Fruit fly (Drosophila melanogaster) whole organism, embryonic: ENCODE measurements around the gene Atox1.

Source experiments
- B-H1 ChIP-seq: fragments of 200-800 bp; sonication (Bioruptor generic); IDR thresholded peaks from 3 replicates; pipeline ENCODE4 v1.3.6; 2022; ENCODE audit warnings: missing biosample characterization, missing genetic modification characterization
- B-H2 ChIP-seq: fragments of 200-800 bp; sonication (Bioruptor generic); optimal IDR thresholded peaks from 2 replicates; lab custom pipeline; 2018; ENCODE audit warnings: missing biosample characterization, mild to moderate bottlenecking, missing genetic modification characterization
- Bgb ChIP-seq: fragments of 200-800 bp; sonication (Bioruptor generic); IDR thresholded peaks from 2 replicates; pipeline ENCODE4 v1.3.6; 2022; ENCODE audit warnings: missing biosample characterization, missing genetic modification characterization; ENCODE audit not compliant: partially characterized antibody
- Bteb2 ChIP-seq: fragments of 200-800 bp; sonication (Bioruptor generic); optimal IDR thresholded peaks from 2 replicates; lab custom pipeline; 2016; ENCODE audit warnings: missing biosample characterization, missing genetic modification characterization
- CG12155 ChIP-seq: fragments of 200-800 bp; sonication (Bioruptor generic); optimal IDR thresholded peaks from 3 replicates; lab custom pipeline; 2016; ENCODE audit warnings: missing biosample characterization, missing genetic modification characterization
- CG14050 ChIP-seq: fragments of 200-800 bp; sonication (Bioruptor generic); IDR thresholded peaks from 3 replicates; pipeline ENCODE4 v1.3.6; 2022; ENCODE audit warnings: missing biosample characterization, missing genetic modification characterization
- CG15011 ChIP-seq: fragments of 200-800 bp; sonication (Bioruptor generic); optimal IDR thresholded peaks from 3 replicates; lab custom pipeline; 2018; ENCODE audit warnings: missing biosample characterization, mild to moderate bottlenecking, missing genetic modification characterization
- CG15073 ChIP-seq: fragments of 200-800 bp; sonication (Bioruptor generic); optimal IDR thresholded peaks from 2 replicates; lab custom pipeline; 2016; ENCODE audit warnings: missing biosample characterization, missing genetic modification characterization
- CG1529 ChIP-seq: fragments of 200-800 bp; sonication (Bioruptor generic); optimal IDR thresholded peaks from 3 replicates; lab custom pipeline; 2018; ENCODE audit warnings: missing biosample characterization, missing genetic modification characterization
- CG17186 ChIP-seq: fragments of 200-800 bp; sonication (Bioruptor generic); optimal IDR thresholded peaks from 3 replicates; lab custom pipeline; 2017; ENCODE audit warnings: missing biosample characterization, missing genetic modification reagents, missing genetic modification characterization
- CG2129 ChIP-seq: fragments of 200-800 bp; sonication (Bioruptor generic); IDR thresholded peaks from 2 replicates; pipeline ENCODE4 v1.3.6; 2022; ENCODE audit warnings: missing biosample characterization, missing genetic modification characterization; ENCODE audit not compliant: partially characterized antibody
- CG2889 ChIP-seq: fragments of 200-800 bp; sonication (Bioruptor generic); IDR thresholded peaks from 3 replicates; pipeline ENCODE4 v1.3.6; 2022; ENCODE audit warnings: missing biosample characterization, missing genetic modification characterization
- CG30403 ChIP-seq: fragments of 200-800 bp; sonication (Bioruptor generic); optimal IDR thresholded peaks from 3 replicates; lab custom pipeline; 2016; ENCODE audit warnings: missing biosample characterization, missing genetic modification characterization
- CG30431 ChIP-seq: fragments of 200-800 bp; sonication (Bioruptor generic); optimal IDR thresholded peaks from 2 replicates; lab custom pipeline; 2017; ENCODE audit warnings: missing biosample characterization, missing genetic modification characterization
- CG4617 ChIP-seq: fragments of 200-800 bp; sonication (Bioruptor generic); optimal IDR thresholded peaks from 3 replicates; lab custom pipeline; 2016; ENCODE audit warnings: missing biosample characterization, missing genetic modification characterization, borderline replicate concordance
- CG4730 ChIP-seq: fragments of 200-800 bp; sonication (Bioruptor generic); IDR thresholded peaks from 2 replicates; pipeline ENCODE4 v1.3.6; 2022; ENCODE audit warnings: missing biosample characterization, missing genetic modification characterization
- CG5180 ChIP-seq: fragments of 200-800 bp; sonication (Bioruptor generic); optimal IDR thresholded peaks from 3 replicates; lab custom pipeline; 2017; ENCODE audit warnings: missing biosample characterization, missing genetic modification characterization, mild to moderate bottlenecking, moderate library complexity, missing genetic modification reagents
- CG7745 ChIP-seq: fragments of 200-800 bp; sonication (Bioruptor generic); optimal IDR thresholded peaks from 2 replicates; lab custom pipeline; 2018; ENCODE audit warnings: missing biosample characterization, mild to moderate bottlenecking, missing genetic modification characterization, moderate library complexity
- CG8281 ChIP-seq: fragments of 200-800 bp; sonication (Bioruptor generic); optimal IDR thresholded peaks from 2 replicates; lab custom pipeline; 2018; ENCODE audit warnings: missing biosample characterization, mild to moderate bottlenecking, missing genetic modification characterization, moderate library complexity
- CG8924 ChIP-seq: fragments of 200-800 bp; optimal IDR thresholded peaks from 3 replicates; lab custom pipeline; 2019; ENCODE audit warnings: missing biosample characterization, mild to moderate bottlenecking, missing genetic modification characterization, moderate library complexity
- CG9437 ChIP-seq: fragments of 200-800 bp; sonication (Bioruptor generic); optimal IDR thresholded peaks from 2 replicates; lab custom pipeline; 2018; ENCODE audit warnings: missing biosample characterization, mild to moderate bottlenecking, missing genetic modification characterization
- CG9817 ChIP-seq: fragments of 200-800 bp; sonication (Bioruptor generic); optimal IDR thresholded peaks from 2 replicates; lab custom pipeline; 2018; ENCODE audit warnings: missing biosample characterization, mild to moderate bottlenecking, missing genetic modification characterization, moderate library complexity
- D ChIP-seq, 2 experiments: fragments of 200-800 bp in 1 of 2; fragments of >200 bp in 1 of 2; sonication (Bioruptor generic) in 1 of 2; optimal IDR thresholded peaks; 2 replicates in 1 of 2; 3 replicates in 1 of 2; lab custom pipeline; 2017; ENCODE audit warnings: mild to moderate bottlenecking in 1 of 2, missing biosample characterization in 1 of 2, missing genetic modification characterization in 1 of 2, missing genetic modification reagents in 1 of 2
- Ets65A ChIP-seq: fragments of 200-800 bp; sonication (Bioruptor generic); peaks from one replicate; lab custom pipeline; 2016; ENCODE audit warnings: missing biosample characterization, missing genetic modification characterization
- HLH54F ChIP-seq: fragments of 200-800 bp; sonication (Bioruptor generic); optimal IDR thresholded peaks from 3 replicates; lab custom pipeline; 2016; ENCODE audit warnings: missing biosample characterization, missing genetic modification characterization
- HmgZ ChIP-seq: fragments of 200-800 bp; sonication (Bioruptor generic); optimal IDR thresholded peaks from 2 replicates; lab custom pipeline; 2018; ENCODE audit warnings: missing biosample characterization, mild to moderate bottlenecking, missing genetic modification characterization
- Hr39 ChIP-seq: fragments of >200 bp; optimal IDR thresholded peaks from 2 replicates; lab custom pipeline; 2017
- Jarid2 ChIP-seq: fragments of 200-800 bp; sonication (Bioruptor generic); optimal IDR thresholded peaks from 3 replicates; lab custom pipeline; 2017; ENCODE audit warnings: mild to moderate bottlenecking, missing biosample characterization, missing genetic modification reagents, missing genetic modification characterization
- Oli ChIP-seq: fragments of 200-800 bp; sonication (Bioruptor generic); optimal IDR thresholded peaks from 2 replicates; lab custom pipeline; 2018; ENCODE audit warnings: missing biosample characterization, mild to moderate bottlenecking, missing genetic modification characterization, moderate library complexity
- Scr ChIP-seq: fragments of 200-800 bp; sonication (Bioruptor generic); IDR thresholded peaks from 2 replicates; pipeline ENCODE4 v1.3.6; 2022; ENCODE audit warnings: missing biosample characterization, missing genetic modification characterization; ENCODE audit not compliant: partially characterized antibody
- Sox100B ChIP-seq: fragments of 200-800 bp; sonication (Bioruptor generic); optimal IDR thresholded peaks from 3 replicates; lab custom pipeline; 2018; ENCODE audit warnings: missing biosample characterization, mild to moderate bottlenecking, missing genetic modification characterization
- Taf1 ChIP-seq: fragments of 200-800 bp; sonication (Bioruptor generic); IDR thresholded peaks from 2 replicates; pipeline ENCODE4 v1.3.6; 2022; ENCODE audit warnings: missing biosample characterization, missing genetic modification characterization
- ab ChIP-seq: fragments of 200-800 bp; sonication (Bioruptor generic); optimal IDR thresholded peaks from 2 replicates; lab custom pipeline; 2016; ENCODE audit warnings: missing biosample characterization, missing genetic modification characterization
- aop ChIP-seq: fragments of 200-800 bp; sonication (Bioruptor generic); IDR thresholded peaks from 2 replicates; pipeline ENCODE4 v1.3.6; 2022; ENCODE audit warnings: missing biosample characterization, missing genetic modification characterization
- bab2 ChIP-seq: fragments of 200-800 bp; sonication (Bioruptor generic); optimal IDR thresholded peaks from 2 replicates; lab custom pipeline; 2016; ENCODE audit warnings: missing biosample characterization, missing genetic modification characterization
- dati ChIP-seq: fragments of 200-800 bp; sonication (Bioruptor generic); IDR thresholded peaks from 2 replicates; pipeline ENCODE4 v1.3.6; 2022; ENCODE audit warnings: missing biosample characterization, missing genetic modification characterization
- dmrt99B ChIP-seq: fragments of 200-800 bp; sonication (Bioruptor generic); optimal IDR thresholded peaks from 2 replicates; lab custom pipeline; 2018; ENCODE audit warnings: missing biosample characterization, mild to moderate bottlenecking, missing genetic modification characterization, moderate library complexity
- dpn ChIP-seq, 2 experiments: fragments of 200-800 bp; sonication (Bioruptor generic); optimal IDR thresholded peaks; 3 replicates each; lab custom pipeline; 2016; ENCODE audit warnings: missing biosample characterization in 2 of 2, missing genetic modification characterization in 2 of 2
- fru ChIP-seq: fragments of >200 bp; optimal IDR thresholded peaks from 2 replicates; lab custom pipeline; 2017
- gce ChIP-seq: fragments of 200-800 bp; sonication (Bioruptor generic); IDR thresholded peaks from 3 replicates; pipeline ENCODE4 v1.3.6; 2022; ENCODE audit warnings: missing biosample characterization, missing genetic modification characterization
- hb ChIP-seq: fragments of 200-800 bp; sonication (Bioruptor generic); IDR thresholded peaks from 3 replicates; pipeline ENCODE4 v1.3.6; 2022; ENCODE audit warnings: missing biosample characterization, missing genetic modification characterization; ENCODE audit not compliant: partially characterized antibody
- hbn ChIP-seq: fragments of 200-800 bp; sonication (Bioruptor generic); IDR thresholded peaks from 2 replicates; pipeline ENCODE4 v1.3.6; 2022; ENCODE audit warnings: missing biosample characterization, missing genetic modification characterization; ENCODE audit not compliant: partially characterized antibody
- jing ChIP-seq: fragments of 200-800 bp; sonication (Bioruptor generic); optimal IDR thresholded peaks from 2 replicates; lab custom pipeline; 2018; ENCODE audit warnings: missing biosample characterization, mild to moderate bottlenecking, missing genetic modification characterization
- lov ChIP-seq, 2 experiments: fragments of 200-800 bp in 1 of 2; fragments of >200 bp in 1 of 2; sonication (Bioruptor generic) in 1 of 2; IDR thresholded peaks in 1 of 2; optimal IDR thresholded peaks in 1 of 2; 2 replicates in 1 of 2; 3 replicates in 1 of 2; pipeline versions ENCODE4 v1.3.6 to Lab custom; 2017 to 2022; ENCODE audit warnings: missing biosample characterization in 1 of 2, missing genetic modification characterization in 1 of 2
- mam ChIP-seq: fragments of 200-800 bp; sonication (Bioruptor generic); optimal IDR thresholded peaks from 3 replicates; lab custom pipeline; 2016; ENCODE audit warnings: missing biosample characterization, missing genetic modification characterization
- ranshi ChIP-seq: fragments of 200-800 bp; sonication (Bioruptor generic); IDR thresholded peaks from 2 replicates; pipeline ENCODE4 v1.3.6; 2022; ENCODE audit warnings: missing biosample characterization, missing genetic modification characterization
- scrt ChIP-seq: fragments of 200-800 bp; sonication (Bioruptor generic); optimal IDR thresholded peaks from 2 replicates; lab custom pipeline; 2018; ENCODE audit warnings: missing biosample characterization, mild to moderate bottlenecking, missing genetic modification characterization, moderate library complexity
- sim ChIP-seq: fragments of 200-800 bp; sonication (Bioruptor generic); IDR thresholded peaks from 2 replicates; pipeline ENCODE4 v1.3.6; 2022; ENCODE audit warnings: missing biosample characterization, missing genetic modification characterization
- sug ChIP-seq: fragments of 200-800 bp; optimal IDR thresholded peaks from 2 replicates; lab custom pipeline; 2019; ENCODE audit warnings: missing biosample characterization, mild to moderate bottlenecking, missing genetic modification characterization, moderate library complexity
- tin ChIP-seq: fragments of 200-800 bp; sonication (Bioruptor generic); optimal IDR thresholded peaks from 3 replicates; lab custom pipeline; 2016; ENCODE audit warnings: missing biosample characterization, missing genetic modification characterization
- z ChIP-seq: fragments of 200-800 bp; sonication (Bioruptor generic); IDR thresholded peaks from 3 replicates; pipeline ENCODE4 v1.3.6; 2022; ENCODE audit warnings: missing biosample characterization, missing genetic modification characterization

Gene Atox1

DNA sequence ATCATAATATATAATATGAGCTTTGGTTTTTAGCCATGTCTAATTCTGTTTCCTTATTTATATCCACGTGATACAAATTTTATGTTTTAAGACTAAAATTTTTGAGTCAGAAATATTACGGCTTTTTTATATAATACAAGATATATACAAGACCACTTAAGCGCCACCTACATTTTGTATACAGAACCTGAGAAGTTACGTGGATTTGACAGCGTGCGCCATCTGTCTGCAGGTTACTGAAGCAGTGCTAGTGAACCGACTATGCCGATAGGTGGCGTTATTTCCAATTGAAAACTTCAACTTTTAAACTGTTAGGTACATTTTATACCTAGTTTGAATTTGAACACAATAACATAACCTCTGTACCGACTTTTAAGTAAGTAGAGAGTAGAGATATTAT lies 12.0 kb downstream of the Atox1 start (continued):
- no peak for TF ChIP-seq CG9437
- peak; percentile 27 for TF ChIP-seq Oli (tag; lab: Kevin White, UChicago)
- peak; percentile 59 for TF ChIP-seq sug
- TF ChIP-seq Jarid2 (GFP tag; lab: Kevin White, UChicago) = peak; percentile 35
- TF ChIP-seq hb (GFP tag; lab: Robert Waterston, UW) = no peak
- TF ChIP-seq hbn (GFP tag; lab: Robert Waterston, UW) = no peak
- TF ChIP-seq HmgZ (tag; lab: Kevin White, UChicago) = peak; percentile 73
- peak; percentile 53 for TF ChIP-seq CG30431 (GFP tag; lab: Kevin White, UChicago)
- TF ChIP-seq B-H1 = no peak
- no peak for TF ChIP-seq sim (GFP tag; lab: Robert Waterston, UW)
- TF ChIP-seq CG5180 (GFP tag; lab: Kevin White, UChicago) = no peak
- TF ChIP-seq CG17186 (GFP tag; lab: Kevin White, UChicago) = no peak
- TF ChIP-seq CG8924 (tag; lab: Kevin White, UChicago) = no peak
- TF ChIP-seq CG4617 = peak; percentile 42
- TF ChIP-seq CG12155 (GFP tag; lab: Kevin White, UChicago) = peak; percentile 60
- TF ChIP-seq z = no peak
- 0 out of 2 replicates have a peak, but pooled peaks have one; percentile 18 for TF ChIP-seq CG4730 (GFP tag; lab: Robert Waterston, UW)
- peak; percentile 74 for TF ChIP-seq bab2 (GFP tag; lab: Kevin White, UChicago)
- TF ChIP-seq Hr39 = no peak
- no peak for TF ChIP-seq lov (optimal IDR thresholded peaks at IDR 0.05; lab: Kevin White, UChicago)
- no peak for TF ChIP-seq lov (GFP tag; IDR thresholded peaks at IDR 0.05; lab: Robert Waterston, UW)
- peak; percentile 57 for TF ChIP-seq ab (GFP tag; lab: Kevin White, UChicago)
- TF ChIP-seq dmrt99B (tag; lab: Kevin White, UChicago) = peak; percentile 57
- peak; percentile 65 for TF ChIP-seq ranshi (GFP tag; lab: Robert Waterston, UW)
- TF ChIP-seq CG14050 (GFP tag; lab: Robert Waterston, UW) = no peak
- peak; percentile 83 for TF ChIP-seq tin
- no peak for TF ChIP-seq gce
- TF ChIP-seq CG9817 = peak; percentile 83
- no peak for TF ChIP-seq CG8281 (tag; lab: Kevin White, UChicago)
- TF ChIP-seq dati (GFP tag; lab: Robert Waterston, UW) = no peak
- peak; percentile 11 for TF ChIP-seq Bteb2 (GFP tag; lab: Kevin White, UChicago)
- TF ChIP-seq Taf1 = no peak
- TF ChIP-seq dpn (GFP tag; optimal IDR thresholded peaks at IDR 0.05; lab: Kevin White, UChicago) = peak; percentile 77 to 82
- no peak for TF ChIP-seq CG15011
- peak; percentile 97 for TF ChIP-seq Ets65A (GFP tag; lab: Kevin White, UChicago)
- TF ChIP-seq CG2889 (GFP tag; lab: Robert Waterston, UW) = no peak
- no peak for TF ChIP-seq scrt (GFP tag; lab: Kevin White, UChicago)
- peak; percentile 66 for TF ChIP-seq mam
- no peak for TF ChIP-seq fru
- no peak for TF ChIP-seq CG2129 (GFP tag; lab: Robert Waterston, UW)
- peak; percentile 76 for TF ChIP-seq Bgb
- TF ChIP-seq aop (GFP tag; lab: Robert Waterston, UW) = peak; percentile 55; the same call in 1 of the 2 replicates
- peak; percentile 47 for TF ChIP-seq CG15073 (GFP tag; lab: Kevin White, UChicago)
- TF ChIP-seq Scr (GFP tag; lab: Robert Waterston, UW) = no peak
- TF ChIP-seq HLH54F (GFP tag; lab: Kevin White, UChicago) = peak; percentile 50
- no peak for TF ChIP-seq D (optimal IDR thresholded peaks at IDR 0.05; lab: Kevin White, UChicago)
- TF ChIP-seq D (GFP tag; optimal IDR thresholded peaks at IDR 0.05; lab: Kevin White, UChicago) = peak; percentile 4
- no peak for TF ChIP-seq Sox100B
- TF ChIP-seq CG30403 (GFP tag; lab: Kevin White, UChicago) = peak; percentile 80
- TF ChIP-seq CG7745 = no peak
- TF ChIP-seq jing = peak; percentile 8
- TF ChIP-seq CG1529 (GFP tag; lab: Kevin White, UChicago) = no peak
- TF ChIP-seq B-H2 (GFP tag; lab: Kevin White, UChicago) = peak; percentile 59
